Fruit fly (Drosophila melanogaster): Measurements from ENCODE around the gene heca.

- TF ChIP-seq CG8478 (optimal IDR thresholded peaks at IDR 0.05) (no peak), CTCF (optimal IDR thresholded peaks at IDR 0.05) (no peak)
These were observed 11.5 kb downstream of the heca start for dm6 chr3R:30289056-30289734.

Measured in S2 (cell line).